Fruit fly (Drosophila melanogaster): ENCODE data around the gene CG33494.

- TF ChIP-seq CG8478 (optimal IDR thresholded peaks at IDR 0.05) (no peak), CTCF (optimal IDR thresholded peaks at IDR 0.05) (no peak)
Observed at dm6 chr3R:25461666-25462065, 33.3 kb downstream of the CG33494 start.
